Worm (Caenorhabditis elegans): ENCODE data around the gene svh-2.

DNA sequence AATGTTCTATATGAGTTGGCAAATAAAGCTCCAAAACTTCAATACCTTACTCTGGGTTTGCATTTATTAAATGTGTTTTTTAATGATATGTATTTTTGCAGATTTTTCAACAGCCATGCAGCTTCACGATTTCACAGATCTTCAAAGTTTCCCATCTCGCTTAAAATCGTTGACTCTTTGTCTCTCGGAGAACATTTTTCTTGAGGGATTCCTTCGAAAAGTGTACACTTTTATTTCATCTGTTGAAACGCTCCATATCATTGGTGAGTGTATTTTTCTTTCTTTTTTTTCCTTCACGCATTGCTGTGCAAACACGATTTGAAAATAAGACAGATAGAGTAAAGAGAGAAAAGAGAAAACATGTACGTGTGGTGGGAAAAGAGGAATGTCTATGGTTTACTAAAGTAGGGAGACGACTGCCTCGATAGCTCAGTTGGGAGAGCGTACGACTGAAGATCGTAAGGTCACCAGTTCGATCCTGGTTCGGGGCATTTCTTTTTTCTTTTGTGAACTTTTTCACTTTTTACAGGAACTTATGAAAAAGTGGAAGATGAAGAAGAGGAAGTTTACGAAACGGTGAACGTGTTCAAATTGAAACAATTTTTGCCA lies 40.2 kb downstream of the svh-2 start:
- TF ChIP-seq hmg-1.1 (GFP tag; IDR thresholded peaks at IDR 0.05) (peak; percentile 91), rbr-2 (tag; optimal IDR thresholded peaks at IDR 0.05) (peak; percentile 68), lin-39 (tag; optimal IDR thresholded peaks at IDR 0.05) (no peak), ceh-82 (tag; optimal IDR thresholded peaks at IDR 0.05) (no peak), unc-62 (GFP tag; optimal IDR thresholded peaks at IDR 0.05 in 1 of 2) (peak in 1 of 2 experiments; percentile 94), unc-62 (tag; optimal IDR thresholded peaks at IDR 0.05) (no peak), zag-1 (tag; optimal IDR thresholded peaks at IDR 0.05) (no peak), mdl-1 (tag; optimal IDR thresholded peaks at IDR 0.05) (peak in 1 of 2 experiments; percentile 48), D1046.2 (GFP tag; IDR thresholded peaks at IDR 0.05) (peak; percentile 72; the same call in 1 of the 2 replicates), lin-1 (GFP tag; IDR thresholded peaks at IDR 0.05) (peak; percentile 91), aha-1 (tag) (no peak), tra-1 (GFP tag; IDR thresholded peaks at IDR 0.05) (peak; percentile 90)
